Fruit fly (Drosophila melanogaster) whole organism, larva: ENCODE results near the gene CG3156.
"Not testable (repeated sequence)": the region's sequence is repeated elsewhere in the genome, so short reads cannot be mapped to it uniquely, and the experiment has no call there.

Experiments used
- noc ChIP-seq: fragments of 200-800 bp; sonication (Bioruptor generic); optimal IDR thresholded peaks from 3 replicates; lab custom pipeline; 2019; ENCODE audit warnings: missing biosample characterization, mild to moderate bottlenecking, missing genetic modification characterization, moderate library complexity

CG3156 gene

dm6 chrX:487517-487957 lies at the start of gene CG3156, which contains the start of gene CG18273:
Gene CG3156 (plus strand): TSS chrX:487878.
Gene CG18273 (minus strand): TSS chrX:487581.
- TF ChIP-seq noc (tag; lab: Kevin White, UChicago): no peak

dm6 chrX:441295-441694 lies 46.4 kb upstream of the CG3156 start:
- TF ChIP-seq noc (tag; lab: Kevin White, UChicago): no peak

- TF ChIP-seq noc (tag; lab: Kevin White, UChicago): no peak
Measured at dm6 chrX:443981-444550, 43.6 kb upstream of the CG3156 start.

dm6 chrX:446002-446401 lies 41.7 kb upstream of the CG3156 start:
- TF ChIP-seq noc (tag; lab: Kevin White, UChicago): no peak

- no peak for TF ChIP-seq noc (tag; lab: Kevin White, UChicago)
Measured at dm6 chrX:448270-448669, 39.4 kb upstream of the CG3156 start.

dm6 chrX:448978-449377 lies 38.7 kb upstream of the CG3156 start:
- TF ChIP-seq noc (tag; lab: Kevin White, UChicago): no peak

dm6 chrX:452716-453115 lies 35.0 kb upstream of the CG3156 start:
- no peak for TF ChIP-seq noc (tag; lab: Kevin White, UChicago)

- TF ChIP-seq noc (tag; lab: Kevin White, UChicago): no peak
Measured at dm6 chrX:456959-457358, 30.7 kb upstream of the CG3156 start.

dm6 chrX:457803-458202 lies 29.9 kb upstream of the CG3156 start:
- TF ChIP-seq noc (tag; lab: Kevin White, UChicago): no peak

dm6 chrX:460447-460846 lies 27.2 kb upstream of the CG3156 start, which contains the start of gene ase:
Gene ase (plus strand): TSS chrX:460747.
- no peak for TF ChIP-seq noc (tag; lab: Kevin White, UChicago)

dm6 chrX:463934-464333 lies 23.7 kb upstream of the CG3156 start:
- TF ChIP-seq noc (tag; lab: Kevin White, UChicago): no peak

- TF ChIP-seq noc (tag; lab: Kevin White, UChicago): no peak
Measured at dm6 chrX:469235-469634, 18.4 kb upstream of the CG3156 start, which contains the start of gene Cyp4g1. Gene Cyp4g1 (minus strand): TSS chrX:469335.

- no peak for TF ChIP-seq noc (tag; lab: Kevin White, UChicago)
Measured at dm6 chrX:470626-471025, 17.1 kb upstream of the CG3156 start, which contains the start of gene CG32816. Gene CG32816 (minus strand): TSS chrX:470726.

dm6 chrX:476230-477143 lies 11.2 kb upstream of the CG3156 start, which contains the start of the genes ebo and CG13373:
Gene ebo (minus strand): TSS chrX:476579.
Gene CG13373 (plus strand): TSS chrX:476984.
- no peak for TF ChIP-seq noc (tag; lab: Kevin White, UChicago)

- no peak for TF ChIP-seq noc (tag; lab: Kevin White, UChicago)
Measured at dm6 chrX:478766-479165, 8.9 kb upstream of the CG3156 start, which contains the start of gene CG32817. Gene CG32817 (plus strand): TSS chrX:479066.

- not testable (repeated sequence) for TF ChIP-seq noc (tag; lab: Kevin White, UChicago)
Measured at dm6 chrX:481642-482041, 6.0 kb upstream of the CG3156 start, which contains the start of gene CG3176. Gene CG3176 (plus strand): TSS chrX:481862.
